Worm (Caenorhabditis elegans) whole organism, mixed stage, embryonic: ENCODE measurements around the gene C37E2.3.

Source experiments
- M03D4.4 ChIP-seq: sonication (generic microtip); optimal IDR thresholded peaks from 2 replicates; lab custom pipeline; 2017; ENCODE audit warnings: mild to moderate bottlenecking, missing genetic modification characterization, missing compliant biosample characterization
- bed-3 ChIP-seq: fragments of 200-800 bp; sonication (Bioruptor generic); optimal IDR thresholded peaks from 3 replicates; lab custom pipeline; 2018; ENCODE audit warnings: mild to moderate bottlenecking, missing genetic modification characterization, moderate library complexity, missing compliant biosample characterization
- blmp-1 ChIP-seq: fragments of 150-350 bp; optimal IDR thresholded peaks from 2 replicates; lab custom pipeline; 2014; ENCODE audit warnings: missing biosample characterization, missing genetic modification characterization
- ceh-39 ChIP-seq: fragments of 150-350 bp; optimal IDR thresholded peaks from 2 replicates; lab custom pipeline; 2014; ENCODE audit warnings: missing biosample characterization, missing genetic modification characterization
- ceh-43 ChIP-seq: fragments of 200-800 bp; sonication (Bioruptor generic); optimal IDR thresholded peaks from 2 replicates; lab custom pipeline; 2018; ENCODE audit warnings: mild to moderate bottlenecking, missing genetic modification characterization, moderate library complexity, missing compliant biosample characterization
- ceh-83 ChIP-seq: fragments of 200-800 bp; sonication (Bioruptor generic); optimal IDR thresholded peaks from 2 replicates; lab custom pipeline; 2018; ENCODE audit warnings: mild to moderate bottlenecking, missing genetic modification characterization, missing compliant biosample characterization
- ces-1 ChIP-seq: fragments of 150-350 bp; optimal IDR thresholded peaks from 2 replicates; lab custom pipeline; 2014; ENCODE audit warnings: missing biosample characterization, missing genetic modification reagents, missing genetic modification characterization
- cnd-1 ChIP-seq: fragments of 200-800 bp; sonication (Bioruptor generic); optimal IDR thresholded peaks from 2 replicates; lab custom pipeline; 2018; ENCODE audit warnings: mild to moderate bottlenecking, missing genetic modification characterization, missing compliant biosample characterization
- drap-1 ChIP-seq: fragments of 200-800 bp; sonication (Bioruptor generic); optimal IDR thresholded peaks from 3 replicates; lab custom pipeline; 2018; ENCODE audit warnings: mild to moderate bottlenecking, missing genetic modification characterization, missing compliant biosample characterization
- elt-1 ChIP-seq: sonication (generic microtip); optimal IDR thresholded peaks from 2 replicates; lab custom pipeline; 2017; ENCODE audit warnings: missing genetic modification characterization, mild to moderate bottlenecking, missing compliant biosample characterization, antibody characterized with exemption, moderate library complexity, borderline replicate concordance; ENCODE audit not compliant: insufficient read depth
- elt-3 ChIP-seq: fragments of 150-350 bp; optimal IDR thresholded peaks from 2 replicates; lab custom pipeline; 2014; ENCODE audit warnings: missing biosample characterization, missing genetic modification characterization
- flh-1 ChIP-seq: fragments of 200-800 bp; sonication (Bioruptor generic); optimal IDR thresholded peaks from 2 replicates; lab custom pipeline; 2018; ENCODE audit warnings: mild to moderate bottlenecking, missing genetic modification characterization, moderate library complexity, missing compliant biosample characterization
- ham-2 ChIP-seq: fragments of 200-800 bp; sonication (Bioruptor generic); optimal IDR thresholded peaks from 2 replicates; lab custom pipeline; 2018; ENCODE audit warnings: mild to moderate bottlenecking, missing genetic modification characterization, missing compliant biosample characterization
- lin-32 ChIP-seq: fragments of 200-800 bp; sonication (Bioruptor generic); optimal IDR thresholded peaks from 2 replicates; lab custom pipeline; 2018; ENCODE audit warnings: mild to moderate bottlenecking, missing genetic modification characterization, missing compliant biosample characterization
- lsy-2 ChIP-seq: fragments of 150-350 bp; optimal IDR thresholded peaks from 2 replicates; lab custom pipeline; 2014; ENCODE audit warnings: missing biosample characterization, missing genetic modification characterization
- mab-5 ChIP-seq: fragments of 150-350 bp; optimal IDR thresholded peaks from 2 replicates; lab custom pipeline; 2014; ENCODE audit warnings: missing biosample characterization, missing genetic modification characterization
- mep-1 ChIP-seq: fragments of 150-350 bp; optimal IDR thresholded peaks from 2 replicates; lab custom pipeline; 2017; ENCODE audit warnings: missing biosample characterization, missing genetic modification reagents, missing genetic modification characterization, inconsistent platforms
- mls-2 ChIP-seq: sonication (generic microtip); optimal IDR thresholded peaks from 2 replicates; lab custom pipeline; 2016; ENCODE audit warnings: mild to moderate bottlenecking, missing genetic modification characterization, moderate library complexity, missing compliant biosample characterization
- nhr-12 ChIP-seq: fragments of 150-350 bp; optimal IDR thresholded peaks from 2 replicates; lab custom pipeline; 2014; ENCODE audit warnings: missing biosample characterization, missing genetic modification characterization
- nhr-2 ChIP-seq: fragments of 150-350 bp; optimal IDR thresholded peaks from 2 replicates; lab custom pipeline; 2014; ENCODE audit warnings: missing biosample characterization, missing genetic modification characterization
- nhr-237 ChIP-seq: fragments of 150-350 bp; optimal IDR thresholded peaks from 2 replicates; lab custom pipeline; 2014; ENCODE audit warnings: missing biosample characterization, missing genetic modification characterization
- nhr-28 ChIP-seq: fragments of 150-350 bp; optimal IDR thresholded peaks from 2 replicates; lab custom pipeline; 2014; ENCODE audit warnings: missing biosample characterization, missing genetic modification characterization
- nhr-76 ChIP-seq: sonication (generic microtip); optimal IDR thresholded peaks from 2 replicates; lab custom pipeline; 2017; ENCODE audit warnings: missing biosample characterization, missing genetic modification characterization
- pha-4 ChIP-seq: fragments of 150-350 bp; optimal IDR thresholded peaks from 2 replicates; lab custom pipeline; 2018; ENCODE audit warnings: missing biosample characterization, missing genetic modification reagents, missing genetic modification characterization
- sem-2 ChIP-seq: fragments of 200-800 bp; sonication (Bioruptor generic); optimal IDR thresholded peaks from 2 replicates; lab custom pipeline; 2018; ENCODE audit warnings: mild to moderate bottlenecking, missing genetic modification characterization, missing compliant biosample characterization
- snpc-4 ChIP-seq: fragments of 150-350 bp; optimal IDR thresholded peaks from 2 replicates; lab custom pipeline; 2014; ENCODE audit warnings: missing biosample characterization, missing genetic modification characterization
- tbx-8 ChIP-seq: fragments of 200-800 bp; sonication (Bioruptor generic); optimal IDR thresholded peaks from 2 replicates; lab custom pipeline; 2018; ENCODE audit warnings: mild to moderate bottlenecking, missing genetic modification characterization, moderate library complexity, missing compliant biosample characterization
- unc-120 ChIP-seq: sonication (generic microtip); optimal IDR thresholded peaks from 2 replicates; lab custom pipeline; 2017; ENCODE audit warnings: missing genetic modification characterization, missing compliant biosample characterization; ENCODE audit not compliant: poor library complexity, severe bottlenecking
- unc-39 ChIP-seq: fragments of 150-350 bp; optimal IDR thresholded peaks from 2 replicates; lab custom pipeline; 2014; ENCODE audit warnings: missing biosample characterization, missing genetic modification characterization
- unc-62 ChIP-seq: fragments of 150-350 bp; optimal IDR thresholded peaks from 2 replicates; lab custom pipeline; 2014; ENCODE audit warnings: missing biosample characterization, missing genetic modification reagents, missing genetic modification characterization
- zip-8 ChIP-seq: fragments of 150-350 bp; optimal IDR thresholded peaks from 2 replicates; lab custom pipeline; 2014; ENCODE audit warnings: missing biosample characterization, missing genetic modification characterization
- ztf-11 ChIP-seq: fragments of 150-350 bp; optimal IDR thresholded peaks from 2 replicates; lab custom pipeline; 2014; ENCODE audit warnings: missing biosample characterization, missing genetic modification characterization

The C37E2.3 gene

DNA sequence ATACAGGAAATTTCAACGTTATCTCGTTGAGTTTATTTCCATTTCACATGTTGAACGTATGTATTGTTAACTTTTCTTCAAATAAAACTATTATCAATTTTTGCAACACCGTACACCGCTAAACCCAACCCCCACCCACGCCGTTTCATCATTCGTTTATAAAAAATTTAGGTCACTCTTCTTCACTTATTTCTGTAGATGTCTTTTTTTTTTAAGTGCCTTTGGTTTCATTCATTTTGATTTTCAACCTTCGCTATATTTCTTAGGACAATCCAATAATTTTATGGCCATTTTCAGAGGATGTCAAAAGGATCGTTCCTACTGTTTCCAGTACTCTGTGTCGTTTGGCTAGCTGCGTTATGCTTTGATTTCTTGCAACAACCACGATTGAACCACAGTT is at the start of gene C37E2.3:
C37E2.3 (plus strand) TSS at position 301 of the 400 bp plus-strand sequence.
- TF ChIP-seq snpc-4 (tag; lab: Kevin White, UChicago) (no peak), bed-3 (GFP tag; lab: Kevin White, UChicago) (no peak), unc-39 (tag; lab: Kevin White, UChicago) (no peak), mep-1 (tag; lab: Kevin White, UChicago) (no peak), nhr-237 (tag; lab: Kevin White, UChicago) (no peak), zip-8 (tag; lab: Kevin White, UChicago) (no peak), drap-1 (GFP tag; lab: Kevin White, UChicago) (no peak), nhr-76 (no peak), pha-4 (tag; lab: Kevin White, UChicago) (no peak)

DNA sequence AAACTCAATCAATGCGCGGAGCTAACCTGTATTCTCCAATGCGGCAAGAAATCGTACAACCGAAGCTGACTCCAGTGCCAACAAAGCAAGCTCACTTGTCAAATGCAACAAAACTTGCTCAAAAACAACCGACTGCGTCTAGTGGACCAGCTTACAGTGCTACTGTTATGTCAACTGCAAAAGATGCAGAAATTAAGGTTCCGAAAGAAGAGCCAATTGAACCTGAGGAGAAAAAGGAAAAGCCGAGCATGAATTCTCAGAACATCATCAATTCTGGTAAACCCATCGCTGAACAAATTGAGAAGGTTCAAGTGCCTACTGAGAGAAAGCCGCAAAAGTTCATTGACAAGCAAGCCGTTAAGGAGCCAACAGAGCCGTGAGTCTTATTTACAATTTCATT is 48.8 kb upstream of the C37E2.3 start:
- no peak for TF ChIP-seq nhr-237 (tag; lab: Kevin White, UChicago)
- no peak for TF ChIP-seq cnd-1 (tag; lab: Kevin White, UChicago)
- TF ChIP-seq ceh-39 (tag; lab: Kevin White, UChicago) = no peak
- no peak for TF ChIP-seq mab-5 (tag; lab: Kevin White, UChicago)
- TF ChIP-seq blmp-1 (tag; lab: Kevin White, UChicago) = no peak
- TF ChIP-seq, all 35 proteins: peak for 0

DNA sequence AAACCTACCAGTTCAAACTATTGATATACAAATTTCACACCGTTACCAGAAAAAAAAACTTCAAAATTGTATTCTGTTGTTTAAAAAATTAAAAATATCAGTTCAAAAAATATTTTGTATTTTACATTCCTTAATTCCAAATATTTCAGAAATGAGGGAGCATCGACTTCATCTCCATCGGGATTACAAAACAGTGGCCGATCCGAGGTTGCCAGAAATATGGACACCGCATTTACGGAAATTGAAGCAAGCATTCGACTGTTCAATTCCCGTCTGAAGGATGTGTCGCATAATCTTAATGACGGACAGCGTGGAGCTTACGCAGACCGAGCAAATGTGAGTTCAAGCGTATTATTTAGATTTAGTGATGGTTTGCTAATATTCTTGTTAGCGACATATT is 47.6 kb upstream of the C37E2.3 start:
- TF ChIP-seq ham-2 (GFP tag; lab: Kevin White, UChicago) (no peak), drap-1 (GFP tag; lab: Kevin White, UChicago) (no peak), elt-1 (tag; lab: Kevin White, UChicago) (no peak), mls-2 (no peak), nhr-2 (tag; lab: Kevin White, UChicago) (no peak), lin-32 (GFP tag; lab: Kevin White, UChicago) (no peak)

DNA sequence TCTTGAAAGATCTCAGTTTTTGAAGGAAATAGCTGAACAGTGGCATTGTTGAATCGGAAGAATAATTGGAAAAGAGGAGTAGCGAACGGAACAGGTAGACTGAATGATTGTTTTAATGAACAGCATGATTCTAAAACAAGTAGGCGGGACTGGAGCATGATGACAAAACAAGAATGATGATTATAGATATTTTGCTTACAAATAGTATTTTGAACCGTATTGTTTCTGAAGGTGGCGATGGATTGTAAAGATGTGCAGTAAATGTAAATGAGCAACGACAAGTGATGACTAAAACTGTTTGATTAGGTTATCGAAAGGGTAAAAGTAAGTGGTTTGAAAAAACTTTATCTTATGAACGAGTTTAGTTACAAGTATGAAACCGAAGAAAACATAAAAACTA is 46.0 kb upstream of the C37E2.3 start, which contains the start of gene F28H6.8:
F28H6.8 (minus strand) TSS at position 101 of the 400 bp plus-strand sequence.
- TF ChIP-seq nhr-237 (tag; lab: Kevin White, UChicago) (no peak), M03D4.4 (tag; lab: Kevin White, UChicago) (no peak), ces-1 (no peak), elt-3 (tag; lab: Kevin White, UChicago) (no peak), mep-1 (tag; lab: Kevin White, UChicago) (no peak), ztf-11 (no peak), unc-120 (tag; lab: Kevin White, UChicago) (no peak), nhr-28 (tag; lab: Kevin White, UChicago) (no peak), tbx-8 (GFP tag; lab: Kevin White, UChicago) (no peak), ceh-39 (tag; lab: Kevin White, UChicago) (no peak), flh-1 (GFP tag; lab: Kevin White, UChicago) (no peak), cnd-1 (tag; lab: Kevin White, UChicago) (no peak), zip-8 (tag; lab: Kevin White, UChicago) (no peak), unc-62 (no peak)
- TF ChIP-seq, all 35 proteins: peak for 0

DNA sequence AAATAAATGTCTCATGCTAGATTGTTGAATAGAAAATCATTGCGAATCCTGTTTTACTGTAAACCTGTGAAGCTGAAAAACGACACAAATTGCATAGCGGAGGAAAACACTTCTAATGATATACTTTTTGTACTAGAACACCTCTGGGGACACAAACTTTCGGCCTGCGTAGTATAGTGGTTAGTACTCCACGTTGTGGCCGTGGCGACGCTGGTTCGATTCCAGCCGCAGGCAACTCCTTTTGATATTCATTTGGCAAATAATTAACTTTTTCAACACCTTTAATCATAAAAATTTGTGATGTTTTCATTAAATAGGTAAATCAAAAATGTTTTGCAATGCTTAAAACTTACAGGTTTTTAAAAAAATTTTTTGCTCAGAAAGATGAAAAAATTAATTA is 45.4 kb upstream of the C37E2.3 start:
- TF ChIP-seq ceh-83 (GFP tag; lab: Kevin White, UChicago) = no peak
- no peak for TF ChIP-seq snpc-4 (tag; lab: Kevin White, UChicago)
- no peak for TF ChIP-seq unc-120 (tag; lab: Kevin White, UChicago)
- TF ChIP-seq elt-3 (tag; lab: Kevin White, UChicago) = no peak
- TF ChIP-seq lsy-2 (tag; lab: Kevin White, UChicago) = no peak
- TF ChIP-seq nhr-237 (tag; lab: Kevin White, UChicago) = no peak
- TF ChIP-seq tbx-8 (GFP tag; lab: Kevin White, UChicago) = no peak
- TF ChIP-seq drap-1 (GFP tag; lab: Kevin White, UChicago) = no peak
- TF ChIP-seq sem-2 (GFP tag; lab: Kevin White, UChicago) = no peak
- no peak for TF ChIP-seq blmp-1 (tag; lab: Kevin White, UChicago)
- TF ChIP-seq M03D4.4 (tag; lab: Kevin White, UChicago) = no peak
- no peak for TF ChIP-seq cnd-1 (tag; lab: Kevin White, UChicago)
- TF ChIP-seq zip-8 (tag; lab: Kevin White, UChicago) = no peak
- TF ChIP-seq elt-1 (tag; lab: Kevin White, UChicago) = no peak
- no peak for TF ChIP-seq nhr-12 (tag; lab: Kevin White, UChicago)
- no peak for TF ChIP-seq mep-1 (tag; lab: Kevin White, UChicago)
- no peak for TF ChIP-seq mab-5 (tag; lab: Kevin White, UChicago)
- TF ChIP-seq ceh-43 (GFP tag; lab: Kevin White, UChicago) = no peak
- TF ChIP-seq bed-3 (GFP tag; lab: Kevin White, UChicago) = no peak
